Fruit fly (Drosophila melanogaster) whole organism, adult: ENCODE measurements around the gene CG9135.

Source experiments
- CG14711 ChIP-seq: fragments of 200-800 bp; sonication (Bioruptor generic); optimal IDR thresholded peaks from 2 replicates; lab custom pipeline; 2018; ENCODE audit warnings: missing biosample characterization, mild to moderate bottlenecking, missing genetic modification characterization, moderate library complexity
- CG1620 ChIP-seq: fragments of 200-800 bp; sonication (Bioruptor generic); optimal IDR thresholded peaks from 2 replicates; lab custom pipeline; 2016; ENCODE audit warnings: missing biosample characterization, missing genetic modification characterization
- CG5204 ChIP-seq: fragments of 200-800 bp; sonication (Bioruptor generic); optimal IDR thresholded peaks from 2 replicates; lab custom pipeline; 2016; ENCODE audit warnings: missing biosample characterization, missing genetic modification characterization
- Clk ChIP-seq: fragments of 200-800 bp; sonication (Bioruptor generic); optimal IDR thresholded peaks from 2 replicates; lab custom pipeline; 2017; ENCODE audit warnings: missing biosample characterization, missing genetic modification characterization
- Crg-1 ChIP-seq: fragments of 200-800 bp; sonication (Bioruptor generic); optimal IDR thresholded peaks from 2 replicates; lab custom pipeline; 2016; ENCODE audit warnings: missing biosample characterization, missing genetic modification characterization
- Mnt ChIP-seq: fragments of 200-800 bp; sonication (Bioruptor generic); optimal IDR thresholded peaks from 2 replicates; lab custom pipeline; 2016; ENCODE audit warnings: missing biosample characterization, mild to moderate bottlenecking, missing genetic modification characterization
- cic ChIP-seq: fragments of 200-800 bp; sonication (Bioruptor generic); optimal IDR thresholded peaks from 2 replicates; lab custom pipeline; 2017; ENCODE audit warnings: missing biosample characterization, mild to moderate bottlenecking, missing genetic modification characterization, moderate library complexity
- kay ChIP-seq: fragments of 200-800 bp; sonication (Bioruptor generic); peaks from one replicate; lab custom pipeline; 2016; ENCODE audit warnings: missing biosample characterization, missing genetic modification characterization, borderline replicate concordance
- ovo ChIP-seq: fragments of 200-800 bp; sonication (Bioruptor generic); optimal IDR thresholded peaks from 2 replicates; lab custom pipeline; 2016; ENCODE audit warnings: missing biosample characterization, missing genetic modification characterization
- pad ChIP-seq: fragments of 200-800 bp; sonication (Bioruptor generic); optimal IDR thresholded peaks from 3 replicates; lab custom pipeline; 2017; ENCODE audit warnings: missing biosample characterization, missing genetic modification characterization, mild to moderate bottlenecking, moderate library complexity, missing genetic modification reagents
- tj ChIP-seq: fragments of 200-800 bp; sonication (Bioruptor generic); optimal IDR thresholded peaks from 3 replicates; lab custom pipeline; 2017; ENCODE audit warnings: missing biosample characterization, mild to moderate bottlenecking, missing genetic modification characterization, moderate library complexity
- toe ChIP-seq: fragments of 200-800 bp; sonication (Bioruptor generic); optimal IDR thresholded peaks from 2 replicates; lab custom pipeline; 2016; ENCODE audit warnings: missing biosample characterization, missing genetic modification characterization

dm6 chr2L:6075345-6075744 is 24.7 kb downstream of the CG9135 start:
- TF ChIP-seq ovo (GFP tag; lab: Kevin White, UChicago) (no peak), Mnt (no peak), Crg-1 (GFP tag; lab: Kevin White, UChicago) (no peak), CG5204 (no peak), kay (GFP tag; lab: Kevin White, UChicago) (no peak), CG14711 (no peak), tj (GFP tag; lab: Kevin White, UChicago) (no peak), toe (GFP tag; lab: Kevin White, UChicago) (no peak), cic (GFP tag; lab: Kevin White, UChicago) (no peak), pad (no peak), CG1620 (no peak), Clk (no peak)
